Fruit fly (Drosophila melanogaster): ENCODE data around the gene D.

Gene D

dm6 chr3L:14125616-14126015 is 52.8 kb downstream of the D start:
- TF ChIP-seq Hr96 (GFP tag; optimal IDR thresholded peaks at IDR 0.05), result no peak
- TF ChIP-seq Clk (GFP tag; optimal IDR thresholded peaks at IDR 0.05), result no peak
- TF ChIP-seq Mnt (GFP tag; optimal IDR thresholded peaks at IDR 0.05), result no peak
- no peak for TF ChIP-seq tj (GFP tag; optimal IDR thresholded peaks at IDR 0.05)
- no peak for TF ChIP-seq bab1 (GFP tag; optimal IDR thresholded peaks at IDR 0.05)
- TF ChIP-seq CG12768 (GFP tag; optimal IDR thresholded peaks at IDR 0.05), result no peak
- no peak for TF ChIP-seq CG11617 (GFP tag; optimal IDR thresholded peaks at IDR 0.05)

All from whole organism, adult.